Fruit fly (Drosophila melanogaster) whole organism, embryonic: Measurements from ENCODE around the gene Hrb98DE.

Experiments used
- CG7745 ChIP-seq: fragments of 200-800 bp; sonication (Bioruptor generic); optimal IDR thresholded peaks from 2 replicates; lab custom pipeline; 2018; ENCODE audit warnings: missing biosample characterization, mild to moderate bottlenecking, missing genetic modification characterization, moderate library complexity
- Camta ChIP-seq: fragments of 200-800 bp; sonication (Bioruptor generic); optimal IDR thresholded peaks from 2 replicates; lab custom pipeline; 2016; ENCODE audit warnings: missing biosample characterization, missing genetic modification characterization
- D19B ChIP-seq: fragments of 200-800 bp; sonication (Bioruptor generic); optimal IDR thresholded peaks from 2 replicates; lab custom pipeline; 2017; ENCODE audit warnings: missing biosample characterization, mild to moderate bottlenecking, missing genetic modification characterization
- Doc3 ChIP-seq: fragments of 200-800 bp; sonication (Bioruptor generic); IDR thresholded peaks from 3 replicates; pipeline ENCODE4 v1.3.6; 2022; ENCODE audit warnings: missing biosample characterization, missing genetic modification characterization; ENCODE audit not compliant: partially characterized antibody
- HLH3B ChIP-seq: fragments of 200-800 bp; sonication (Bioruptor generic); IDR thresholded peaks from 2 replicates; pipeline ENCODE4 v1.3.6; 2022; ENCODE audit warnings: missing biosample characterization, missing genetic modification characterization
- NK7.1 ChIP-seq: fragments of 200-800 bp; sonication (Bioruptor generic); optimal IDR thresholded peaks from 3 replicates; lab custom pipeline; 2016; ENCODE audit warnings: missing biosample characterization, missing genetic modification characterization
- bsh ChIP-seq, 2 experiments: fragments of 200-800 bp; sonication (Bioruptor generic); optimal IDR thresholded peaks; 2 replicates each; lab custom pipeline; 2017 to 2018; ENCODE audit warnings: mild to moderate bottlenecking in 2 of 2, missing biosample characterization in 2 of 2, missing genetic modification characterization in 2 of 2, moderate library complexity in 1 of 2
- gro ChIP-seq: fragments of 200-800 bp; sonication (Bioruptor generic); optimal IDR thresholded peaks from 2 replicates; lab custom pipeline; 2016; ENCODE audit warnings: missing biosample characterization, missing genetic modification characterization
- hb ChIP-seq: fragments of 200-800 bp; sonication (Bioruptor generic); IDR thresholded peaks from 3 replicates; pipeline ENCODE4 v1.3.6; 2022; ENCODE audit warnings: missing biosample characterization, missing genetic modification characterization; ENCODE audit not compliant: partially characterized antibody
- insv ChIP-seq, 2 experiments: fragments of 200-800 bp; sonication (Bioruptor generic); optimal IDR thresholded peaks; 3 replicates each; lab custom pipeline; 2016 to 2018; ENCODE audit warnings: missing biosample characterization in 2 of 2, missing genetic modification characterization in 2 of 2
- mld ChIP-seq: fragments of 200-800 bp; sonication (Bioruptor generic); IDR thresholded peaks from 3 replicates; pipeline ENCODE4 v1.3.6; 2022; ENCODE audit warnings: missing biosample characterization, missing genetic modification characterization; ENCODE audit not compliant: partially characterized antibody
- nau ChIP-seq: fragments of 200-800 bp; sonication (Bioruptor generic); optimal IDR thresholded peaks from 3 replicates; lab custom pipeline; 2017; ENCODE audit warnings: missing biosample characterization, mild to moderate bottlenecking, missing genetic modification characterization, missing genetic modification reagents
- prd ChIP-seq, 3 experiments: fragments of >200 bp in 2 of 3; fragments of 200-800 bp in 1 of 3; sonication (Bioruptor generic) in 1 of 3; optimal IDR thresholded peaks in 2 of 3; IDR thresholded peaks in 1 of 3; 2 replicates in 2 of 3; 3 replicates in 1 of 3; pipeline versions ENCODE4 v1.3.6 to Lab custom; 2017 to 2022; ENCODE audit warnings: missing biosample characterization in 1 of 3, missing genetic modification characterization in 1 of 3
- so ChIP-seq: fragments of 200-800 bp; sonication (Bioruptor generic); IDR thresholded peaks from 3 replicates; pipeline ENCODE4 v1.3.6; 2022; ENCODE audit warnings: missing biosample characterization, missing genetic modification characterization

DNA sequence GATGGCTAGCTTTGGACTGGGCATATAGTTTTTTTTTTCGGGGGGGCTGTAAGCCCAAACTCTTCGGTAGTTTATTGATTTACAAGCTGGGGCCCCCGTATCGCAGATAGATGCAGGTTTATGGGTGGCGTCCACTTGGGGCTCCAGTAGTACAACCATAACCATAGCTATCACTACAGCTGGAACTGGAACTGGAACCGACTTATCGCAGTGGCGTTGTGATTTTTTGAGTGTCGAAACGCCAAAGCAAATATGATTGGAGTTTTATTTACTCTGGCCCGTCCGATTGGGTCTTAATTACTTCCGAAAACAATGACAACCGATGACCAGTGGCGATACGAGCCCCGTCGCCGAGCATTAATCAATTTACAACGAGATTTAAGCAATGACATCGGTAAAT lies 9.2 kb upstream of the Hrb98DE start:
- TF ChIP-seq mld (GFP tag; lab: Robert Waterston, UW) (no peak), nau (GFP tag; lab: Kevin White, UChicago) (peak; percentile 60), D19B (GFP tag; lab: Kevin White, UChicago) (no peak), gro (no peak), NK7.1 (GFP tag; lab: Kevin White, UChicago) (no peak), so (GFP tag; lab: Robert Waterston, UW) (peak; percentile 58; the same call in 1 of the 3 replicates), Doc3 (GFP tag; lab: Robert Waterston, UW) (no peak), prd (optimal IDR thresholded peaks at IDR 0.05; lab: Kevin White, UChicago) (no peak), prd (GFP tag; IDR thresholded peaks at IDR 0.05; lab: Robert Waterston, UW) (no peak), Camta (GFP tag; lab: Kevin White, UChicago) (peak; percentile 12), insv (GFP tag; optimal IDR thresholded peaks at IDR 0.05; lab: Kevin White, UChicago) (no peak), bsh (GFP tag; optimal IDR thresholded peaks at IDR 0.05; lab: Kevin White, UChicago) (peak in 1 of 2 experiments; percentile 59), CG7745 (tag; lab: Kevin White, UChicago) (peak; percentile 55), HLH3B (peak; percentile 60; the same call in 1 of the 2 replicates), hb (GFP tag; lab: Robert Waterston, UW) (no peak)
